Worm (Caenorhabditis elegans): Measurements from ENCODE around the gene fbxa-67.
A peak's percentile ranks its signal among the peaks of the same experiment; 100 is the strongest.

fbxa-67 gene

DNA sequence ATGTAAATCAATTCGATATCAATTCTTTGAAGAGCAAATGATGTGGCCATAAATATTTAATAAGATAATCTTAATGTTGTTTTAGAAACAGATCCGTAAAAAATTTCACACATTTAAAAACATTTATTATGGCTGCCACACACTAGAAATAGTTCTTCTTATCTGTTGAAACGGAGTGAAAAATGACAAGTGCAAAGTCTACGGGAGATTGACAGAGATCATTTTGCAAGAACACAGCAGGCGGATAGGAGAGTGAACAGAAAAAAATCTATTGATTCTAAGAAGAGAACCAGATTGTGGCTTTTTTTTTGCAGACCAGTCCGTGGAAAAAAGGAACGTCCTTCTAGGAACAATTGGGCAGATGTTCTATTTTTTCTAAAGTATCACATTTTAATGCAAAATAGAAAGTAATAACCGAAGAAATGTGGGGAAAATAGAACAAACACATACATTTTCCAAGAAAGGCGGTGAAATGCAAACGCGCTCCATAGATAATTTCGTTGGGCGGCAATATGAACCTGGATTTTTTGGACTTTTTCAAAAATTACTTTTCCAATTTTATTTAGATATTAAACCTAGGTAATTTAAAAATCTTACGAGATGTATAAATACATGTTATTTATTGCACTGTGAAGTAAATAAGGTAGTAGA lies 48.7 kb downstream of the fbxa-67 start (continued):
- no peak for TF ChIP-seq set-16 (GFP tag; IDR thresholded peaks at IDR 0.05)
- TF ChIP-seq Y105C5A.15 (GFP tag; IDR thresholded peaks at IDR 0.05) = no peak
- TF ChIP-seq unc-130 (GFP tag; optimal IDR thresholded peaks at IDR 0.05) = no peak
- no peak for TF ChIP-seq F44E2.7 (GFP tag; IDR thresholded peaks at IDR 0.05)
- no peak for TF ChIP-seq nhr-111 (GFP tag; optimal IDR thresholded peaks at IDR 0.05)
- no peak for TF ChIP-seq tag-97 (GFP tag; IDR thresholded peaks at IDR 0.05)
- TF ChIP-seq fos-1 (tag; optimal IDR thresholded peaks at IDR 0.05) = no peak
- TF ChIP-seq F37D6.2 (tag; optimal IDR thresholded peaks at IDR 0.05) = no peak
- peak; percentile 26 for TF ChIP-seq mes-2 (tag; optimal IDR thresholded peaks at IDR 0.05; ENCODE audit: poor library complexity, severe bottlenecking)

DNA sequence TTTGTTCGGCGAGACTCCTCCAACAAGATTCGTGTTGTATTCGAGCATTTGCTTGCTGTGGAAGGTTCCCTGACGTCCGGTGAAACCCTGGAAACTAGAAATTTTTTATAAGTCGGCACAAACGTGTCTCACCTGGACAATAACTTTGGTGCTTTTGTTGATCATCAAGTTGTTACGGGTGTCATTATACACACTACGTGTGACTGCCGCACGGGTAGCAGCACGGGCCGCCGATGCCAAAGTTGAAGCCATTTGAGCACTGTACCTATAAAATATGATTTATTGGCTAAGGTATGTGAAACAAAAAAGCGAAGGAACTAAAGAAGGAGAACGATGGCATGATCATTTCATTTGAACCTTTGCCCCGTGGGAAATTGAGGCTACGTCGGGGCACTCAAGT lies 49.3 kb downstream of the fbxa-67 start, which contains the start of gene sucl-2:
sucl-2 (minus strand) TSS at position 265 of the 400 bp plus-strand sequence.
- TF ChIP-seq jun-1 (tag; optimal IDR thresholded peaks at IDR 0.05) (no peak), dmd-8 (GFP tag; IDR thresholded peaks at IDR 0.05) (0 out of 2 replicates have a peak, but pooled peaks have one; percentile 51), ztf-7 (tag; optimal IDR thresholded peaks at IDR 0.05) (no peak)

ce11 chrIII:900134-900533 lies 50.3 kb downstream of the fbxa-67 start:
- TF ChIP-seq zip-11 (GFP tag; IDR thresholded peaks at IDR 0.05) = no peak
- TF ChIP-seq tra-1 (GFP tag; IDR thresholded peaks at IDR 0.05) = no peak
- TF ChIP-seq saeg-2 (GFP tag; IDR thresholded peaks at IDR 0.05) = no peak
- no peak for TF ChIP-seq aly-2 (tag; optimal IDR thresholded peaks at IDR 0.05)
- 0 out of 2 replicates have a peak, but pooled peaks have one; percentile 37 for TF ChIP-seq Y105C5A.15 (GFP tag; IDR thresholded peaks at IDR 0.05)
- TF ChIP-seq F26F4.8 (GFP tag; conservative IDR thresholded peaks at IDR 0.05) = 0 out of 2 replicates have a peak, but pooled peaks have one; percentile 19
- no peak for TF ChIP-seq lin-39 (tag; optimal IDR thresholded peaks at IDR 0.05)
- TF ChIP-seq arid-1 (GFP tag; conservative IDR thresholded peaks at IDR 0.05) = 0 out of 2 replicates have a peak, but pooled peaks have one; percentile 26
- no peak for TF ChIP-seq spr-1 (tag; optimal IDR thresholded peaks at IDR 0.05)
- no peak for TF ChIP-seq nhr-77 (tag; optimal IDR thresholded peaks at IDR 0.05)
- TF ChIP-seq spr-3 (GFP tag; optimal IDR thresholded peaks at IDR 0.05) = no peak
- TF ChIP-seq ctbp-1 (GFP tag; IDR thresholded peaks at IDR 0.05) = no peak
- no peak for TF ChIP-seq lin-1 (GFP tag; IDR thresholded peaks at IDR 0.05)
- TF ChIP-seq set-16 (GFP tag; IDR thresholded peaks at IDR 0.05) = peak; percentile 31; the same call in 1 of the 2 replicates
- TF ChIP-seq lin-38 (GFP tag; IDR thresholded peaks at IDR 0.05) = peak; percentile 61
- TF ChIP-seq mdt-29 (GFP tag; IDR thresholded peaks at IDR 0.05) = 0 out of 2 replicates have a peak, but pooled peaks have one; percentile 14
- no peak for TF ChIP-seq nhr-42 (GFP tag; IDR thresholded peaks at IDR 0.05)
- TF ChIP-seq daf-12 (tag; optimal IDR thresholded peaks at IDR 0.05) = no peak
- TF ChIP-seq duxl-1 (tag; optimal IDR thresholded peaks at IDR 0.05; ENCODE audit: poor library complexity) = no peak

Data from whole organism, L4 larva.